Fruit fly (Drosophila melanogaster): ENCODE data around the gene CG8813.

CG8813 gene

dm6 chr2L:2830341-2830800 lies 39.1 kb upstream of the CG8813 start (continued):
- peak; percentile 83 for TF ChIP-seq Abd-B (GFP tag; optimal IDR thresholded peaks at IDR 0.05)
- peak; percentile 90 for TF ChIP-seq CG11723 (GFP tag; optimal IDR thresholded peaks at IDR 0.05)
- TF ChIP-seq wor (GFP tag; IDR thresholded peaks at IDR 0.05): peak; percentile 79
- TF ChIP-seq Nf-YC (tag; optimal IDR thresholded peaks at IDR 0.05): peak; percentile 82
- no peak for TF ChIP-seq TFAM (GFP tag; optimal IDR thresholded peaks at IDR 0.05)
- TF ChIP-seq CG11247 (GFP tag; IDR thresholded peaks at IDR 0.05): peak; percentile 56
- TF ChIP-seq Ets97D (GFP tag; optimal IDR thresholded peaks at IDR 0.05): no peak
- peak; percentile 35; the same call in 1 of the 2 replicates for TF ChIP-seq gsb (GFP tag; IDR thresholded peaks at IDR 0.05)
- peak in 1 of 3 experiments; percentile 68 for TF ChIP-seq Stat92E (GFP tag; optimal IDR thresholded peaks at IDR 0.05)
- TF ChIP-seq CG2875 (GFP tag; optimal IDR thresholded peaks at IDR 0.05): peak; percentile 83
- TF ChIP-seq grau (tag; optimal IDR thresholded peaks at IDR 0.05): peak; percentile 91
- TF ChIP-seq CG30020 (tag; optimal IDR thresholded peaks at IDR 0.05): peak; percentile 77
- TF ChIP-seq dysf (GFP tag; IDR thresholded peaks at IDR 0.05): peak; percentile 85
- peak; percentile 22 for TF ChIP-seq repo (GFP tag; optimal IDR thresholded peaks at IDR 0.05)
- no peak for TF ChIP-seq CG4282 (GFP tag; optimal IDR thresholded peaks at IDR 0.05)
- TF ChIP-seq Sox102F (GFP tag; optimal IDR thresholded peaks at IDR 0.05): peak; percentile 88
- TF ChIP-seq CG7987 (GFP tag; optimal IDR thresholded peaks at IDR 0.05): peak; percentile 42
- peak; percentile 83 for TF ChIP-seq lmd (GFP tag; IDR thresholded peaks at IDR 0.05)
- peak; percentile 78 for TF ChIP-seq nom (GFP tag; optimal IDR thresholded peaks at IDR 0.05)
- TF ChIP-seq CG8281 (tag; optimal IDR thresholded peaks at IDR 0.05): peak; percentile 69
- TF ChIP-seq bab2 (GFP tag; optimal IDR thresholded peaks at IDR 0.05): peak; percentile 45
- peak; percentile 49 for TF ChIP-seq schlank (tag; optimal IDR thresholded peaks at IDR 0.05)
- TF ChIP-seq eve (GFP tag; optimal IDR thresholded peaks at IDR 0.05): peak in 1 of 2 experiments; percentile 97
- peak; percentile 94 for TF ChIP-seq Oli (tag; optimal IDR thresholded peaks at IDR 0.05)
- no peak for TF ChIP-seq CG8944 (GFP tag; optimal IDR thresholded peaks at IDR 0.05)
- no peak for TF ChIP-seq HmgD (GFP tag; optimal IDR thresholded peaks at IDR 0.05)
- peak; percentile 85 for TF ChIP-seq HHEX (GFP tag; optimal IDR thresholded peaks at IDR 0.05)
- peak; percentile 94 for TF ChIP-seq phol (tag; optimal IDR thresholded peaks at IDR 0.05)
- TF ChIP-seq Scr (GFP tag; IDR thresholded peaks at IDR 0.05; ENCODE audit: partially characterized antibody): no peak
- TF ChIP-seq CG6765 (GFP tag; optimal IDR thresholded peaks at IDR 0.05): peak; percentile 87
- peak; percentile 5 for TF ChIP-seq NK7.1 (GFP tag; optimal IDR thresholded peaks at IDR 0.05)
- TF ChIP-seq CG14441 (GFP tag; IDR thresholded peaks at IDR 0.05): peak; percentile 53
- no peak for TF ChIP-seq H2.0 (GFP tag; IDR thresholded peaks at IDR 0.05)
- peak; percentile 62 for TF ChIP-seq stc (GFP tag; IDR thresholded peaks at IDR 0.05)
- TF ChIP-seq esg (GFP tag; conservative IDR thresholded peaks at IDR 0.05): peak; percentile 73
- TF ChIP-seq CG15269 (tag; optimal IDR thresholded peaks at IDR 0.05): peak; percentile 88
- no peak for TF ChIP-seq Dp (GFP tag; optimal IDR thresholded peaks at IDR 0.05)
- peak; percentile 62 for TF ChIP-seq CG2116 (GFP tag; optimal IDR thresholded peaks at IDR 0.05)
- no peak for TF ChIP-seq CG16813 (GFP tag; IDR thresholded peaks at IDR 0.05; ENCODE audit: partially characterized antibody)
- TF ChIP-seq pros (GFP tag; optimal IDR thresholded peaks at IDR 0.05): peak; percentile 6
- peak; percentile 96 for TF ChIP-seq CoRest (tag; optimal IDR thresholded peaks at IDR 0.05)
- TF ChIP-seq CG17186 (GFP tag; optimal IDR thresholded peaks at IDR 0.05): peak; percentile 25
- TF ChIP-seq CG10147 (GFP tag; optimal IDR thresholded peaks at IDR 0.05): peak; percentile 93
- no peak for TF ChIP-seq CG8089 (GFP tag; optimal IDR thresholded peaks at IDR 0.05)
- TF ChIP-seq dan (GFP tag; IDR thresholded peaks at IDR 0.05): no peak
- peak; percentile 95 for TF ChIP-seq gem (tag; optimal IDR thresholded peaks at IDR 0.05)
- peak; percentile 75 for TF ChIP-seq CG32772 (GFP tag; IDR thresholded peaks at IDR 0.05)
- TF ChIP-seq Jarid2 (GFP tag; optimal IDR thresholded peaks at IDR 0.05): peak; percentile 42
- peak; percentile 55; the same call in 1 of the 2 replicates for TF ChIP-seq CG10959 (GFP tag; IDR thresholded peaks at IDR 0.05)
- TF ChIP-seq Drgx (GFP tag; IDR thresholded peaks at IDR 0.05): peak; percentile 79
